Fruit fly (Drosophila melanogaster) whole organism: ENCODE measurements around the gene UBL3.

Experiments
- CG8478 ChIP-seq: fragments of >200 bp; optimal IDR thresholded peaks from 2 replicates; lab custom pipeline; 2018; ENCODE audit warnings: inconsistent platforms
- Dll ChIP-seq: fragments of >200 bp; optimal IDR thresholded peaks from 2 replicates; lab custom pipeline; 2017
- EcR ChIP-seq, 2 experiments: fragments of >200 bp; optimal IDR thresholded peaks; 2 replicates each; lab custom pipeline; 2017; ENCODE audit warnings: missing biosample characterization in 2 of 2, missing genetic modification characterization in 2 of 2, missing genetic modification reagents in 2 of 2
- pan ChIP-seq: fragments of >200 bp; optimal IDR thresholded peaks from 2 replicates; lab custom pipeline; 2017
- psq ChIP-seq: fragments of >200 bp; optimal IDR thresholded peaks from 2 replicates; lab custom pipeline; 2017
- usp ChIP-seq: fragments of >200 bp; optimal IDR thresholded peaks from 2 replicates; lab custom pipeline; 2017; ENCODE audit warnings: missing biosample characterization, missing genetic modification characterization, mixed read lengths

DNA sequence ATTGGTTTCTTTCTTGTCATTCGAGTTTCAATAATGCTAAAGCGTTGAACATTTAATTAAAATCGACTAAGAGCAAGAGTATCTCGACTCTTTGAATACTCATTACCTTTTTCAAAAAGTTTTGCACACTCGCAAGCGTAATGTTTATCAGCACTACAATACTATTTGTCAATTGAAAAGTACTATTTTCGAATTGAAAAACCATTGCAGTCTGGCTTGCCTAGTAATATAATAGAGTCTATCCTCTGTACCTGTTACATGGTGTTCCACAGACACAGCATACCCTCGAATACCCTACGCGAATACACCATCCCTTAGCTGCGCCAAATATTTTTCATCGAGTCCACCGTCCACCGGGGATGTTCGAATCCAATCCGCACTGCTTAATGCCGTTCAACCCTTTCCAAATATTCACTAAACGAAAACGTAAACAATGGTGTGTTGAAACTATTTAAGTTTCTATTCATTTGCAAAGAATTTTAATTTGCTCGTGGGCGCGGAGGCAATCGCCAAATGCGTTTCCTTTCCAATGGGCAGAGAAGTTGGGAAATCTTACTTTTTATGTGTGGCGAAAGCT is 34.3 kb downstream of the UBL3 start:
- no peak for TF ChIP-seq EcR (GFP tag; optimal IDR thresholded peaks at IDR 0.05; lab: Kevin White, UChicago)
- no peak for TF ChIP-seq usp (GFP tag; lab: Kevin White, UChicago)
- peak; percentile 67 for TF ChIP-seq pan (lab: Kevin White, UChicago)
- TF ChIP-seq psq (lab: Kevin White, UChicago) = no peak
- TF ChIP-seq CG8478 (lab: Kevin White, UChicago) = no peak
- TF ChIP-seq Dll = no peak
